Worm (Caenorhabditis elegans) whole organism, early embryonic: ENCODE measurements around the gene clec-63.

Experiments
- B0310.2 ChIP-seq: sonication (generic microtip); optimal IDR thresholded peaks from 2 replicates; lab custom pipeline; 2016; ENCODE audit warnings: mild to moderate bottlenecking, missing genetic modification characterization, missing compliant biosample characterization
- F13C5.2 ChIP-seq: sonication (generic microtip); optimal IDR thresholded peaks from 2 replicates; lab custom pipeline; 2017; ENCODE audit warnings: mild to moderate bottlenecking, missing genetic modification characterization, inconsistent platforms, missing compliant biosample characterization
- aly-1 ChIP-seq: sonication (generic microtip); optimal IDR thresholded peaks from 2 replicates; lab custom pipeline; 2016; ENCODE audit warnings: missing genetic modification characterization, missing compliant biosample characterization
- ama-1 ChIP-seq: fragments of 150-350 bp; optimal IDR thresholded peaks from 2 replicates; lab custom pipeline; 2014
- ceh-13 ChIP-seq: fragments of 200-800 bp; sonication (Bioruptor generic); optimal IDR thresholded peaks from 2 replicates; lab custom pipeline; 2018; ENCODE audit warnings: mild to moderate bottlenecking, missing genetic modification characterization, missing compliant biosample characterization
- ceh-36 ChIP-seq: sonication (generic microtip); optimal IDR thresholded peaks from 2 replicates; lab custom pipeline; 2016; ENCODE audit warnings: missing genetic modification characterization, inconsistent platforms, missing compliant biosample characterization
- ets-7 ChIP-seq: sonication (generic microtip); optimal IDR thresholded peaks from 2 replicates; lab custom pipeline; 2016; ENCODE audit warnings: missing genotype, missing genetic modification characterization, missing compliant biosample characterization
- flt-1 ChIP-seq: fragments of 200-800 bp; sonication (Bioruptor generic); IDR thresholded peaks from 2 replicates; pipeline ENCODE4 v1.3.6; 2022; ENCODE audit warnings: missing genetic modification characterization, missing compliant biosample characterization
- hmbx-1 ChIP-seq: sonication (generic microtip); optimal IDR thresholded peaks from 2 replicates; lab custom pipeline; 2016; ENCODE audit warnings: mild to moderate bottlenecking, missing genetic modification characterization, missing compliant biosample characterization
- hmg-4 ChIP-seq: fragments of 200-800 bp; sonication (Bioruptor generic); optimal IDR thresholded peaks from 2 replicates; lab custom pipeline; 2018; ENCODE audit warnings: mild to moderate bottlenecking, missing genetic modification characterization, missing compliant biosample characterization
- hnd-1 ChIP-seq: sonication (generic microtip); optimal IDR thresholded peaks from 2 replicates; lab custom pipeline; 2016; ENCODE audit warnings: missing genetic modification characterization, missing compliant biosample characterization
- pes-1 ChIP-seq: fragments of 200-800 bp; sonication (Bioruptor generic); IDR thresholded peaks from 2 replicates; pipeline ENCODE4 v1.3.6; 2022; ENCODE audit warnings: missing genetic modification reagents, missing genetic modification characterization, missing compliant biosample characterization
- scrt-1 ChIP-seq: fragments of 200-800 bp; sonication (Bioruptor generic); IDR thresholded peaks from 2 replicates; pipeline ENCODE4 v1.3.6; 2022; ENCODE audit warnings: missing genetic modification characterization, missing compliant biosample characterization
- sea-1 ChIP-seq: fragments of 200-800 bp; sonication (Bioruptor generic); conservative IDR thresholded peaks from 2 replicates; pipeline ENCODE4 v1.3.6; 2022; ENCODE audit warnings: missing genetic modification characterization, missing compliant biosample characterization
- tbx-11 ChIP-seq: fragments of 200-800 bp; sonication (Bioruptor generic); IDR thresholded peaks from 2 replicates; pipeline ENCODE4 v1.3.6; 2022; ENCODE audit warnings: missing genetic modification characterization, missing compliant biosample characterization
- tbx-37 ChIP-seq: fragments of 200-800 bp; sonication (Bioruptor generic); conservative IDR thresholded peaks from 2 replicates; pipeline ENCODE4 v1.3.6; 2022; ENCODE audit warnings: missing genetic modification reagents, missing genetic modification characterization, missing compliant biosample characterization
- tra-4 ChIP-seq: sonication (generic microtip); optimal IDR thresholded peaks from 2 replicates; lab custom pipeline; 2017; ENCODE audit warnings: missing genetic modification characterization, missing compliant biosample characterization

Gene clec-63

DNA sequence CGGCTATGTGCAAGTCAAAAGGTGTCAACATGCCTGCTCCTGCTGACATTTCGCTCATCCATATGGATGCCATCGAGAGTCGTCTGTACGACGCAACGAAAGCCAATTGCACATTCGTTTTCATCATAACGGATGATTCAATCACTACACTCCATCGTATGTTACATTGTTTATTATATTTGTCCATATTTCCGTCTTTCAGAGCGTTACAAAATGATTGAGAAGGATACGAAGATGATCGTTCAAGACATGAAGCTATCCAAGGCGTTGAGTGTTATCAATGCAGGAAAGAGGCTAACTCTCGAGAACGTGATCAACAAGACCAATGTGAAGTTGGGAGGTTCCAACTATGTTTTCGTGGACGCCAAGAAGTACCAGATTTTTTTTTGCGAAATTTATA, 26.0 kb downstream of the clec-63 start:
- no peak for TF ChIP-seq hnd-1 (tag; lab: Kevin White, UChicago)
- no peak for TF ChIP-seq ceh-36 (tag; lab: Kevin White, UChicago)
- TF ChIP-seq sea-1 (GFP tag; lab: Robert Waterston, UW), result no peak

DNA sequence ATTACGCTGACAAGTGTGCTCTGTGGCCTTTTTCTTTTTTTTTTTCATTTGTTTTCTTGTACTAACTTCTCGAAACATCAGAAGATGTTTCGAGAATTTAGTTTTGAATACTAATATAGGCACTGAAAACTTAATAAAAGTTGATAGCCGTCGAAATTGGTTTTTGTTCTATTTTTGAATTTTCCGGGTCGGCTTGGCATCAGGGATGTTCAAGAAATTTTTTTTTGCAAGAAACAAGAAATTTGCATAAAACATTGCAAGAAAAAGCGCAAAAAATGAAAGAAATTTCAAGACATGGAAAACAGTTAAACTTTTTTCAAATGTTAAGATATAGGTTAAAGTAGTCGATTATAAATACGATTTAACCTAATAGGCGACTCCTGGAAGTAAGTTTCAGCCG, 27.8 kb downstream of the clec-63 start:
- no peak for TF ChIP-seq hmbx-1 (tag; lab: Kevin White, UChicago)
- no peak for TF ChIP-seq ets-7 (tag; lab: Kevin White, UChicago)
- no peak for TF ChIP-seq hnd-1 (tag; lab: Kevin White, UChicago)
- TF ChIP-seq flt-1 (GFP tag; lab: Robert Waterston, UW), result no peak
- TF ChIP-seq ama-1 (lab: Kevin White, UChicago), result no peak
- no peak for TF ChIP-seq B0310.2
- TF ChIP-seq tbx-11 (GFP tag; lab: Robert Waterston, UW), result no peak
- TF ChIP-seq scrt-1 (GFP tag; lab: Robert Waterston, UW), result no peak
- no peak for TF ChIP-seq tbx-37 (GFP tag; lab: Robert Waterston, UW)
- TF ChIP-seq hmg-4 (GFP tag; lab: Kevin White, UChicago), result no peak
- no peak for TF ChIP-seq tra-4 (tag; lab: Kevin White, UChicago)
- TF ChIP-seq F13C5.2, result no peak
- no peak for TF ChIP-seq ceh-13 (GFP tag; lab: Kevin White, UChicago)
- TF ChIP-seq sea-1 (GFP tag; lab: Robert Waterston, UW), result no peak
- TF ChIP-seq pes-1, result no peak
- no peak for TF ChIP-seq ceh-36 (tag; lab: Kevin White, UChicago)
- no peak for TF ChIP-seq aly-1 (tag; lab: Kevin White, UChicago)

DNA sequence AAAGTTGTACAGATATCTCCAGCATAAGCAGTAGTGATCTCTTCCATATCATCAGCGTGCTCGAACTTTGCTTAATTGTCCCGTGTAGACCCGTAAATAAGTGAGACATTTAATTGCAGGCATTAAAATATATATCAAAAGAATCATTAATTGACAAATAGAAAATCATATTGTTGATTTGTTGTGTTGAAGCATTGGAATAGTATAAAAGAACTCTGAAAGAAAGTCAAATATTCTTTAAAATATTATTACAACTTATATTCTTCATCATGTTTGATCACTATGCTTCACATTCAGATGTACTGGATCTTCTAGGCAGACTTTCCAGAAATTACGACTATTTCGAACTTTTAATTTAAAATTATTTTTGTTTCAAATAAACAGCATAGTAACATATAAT, 30.1 kb downstream of the clec-63 start, which contains the start of gene F58G1.8:
Gene F58G1.8 (minus strand): TSS at position 101 of the 400 bp plus-strand sequence.
- TF ChIP-seq hmg-4 (GFP tag; lab: Kevin White, UChicago), result no peak
- TF ChIP-seq F13C5.2, result no peak
- no peak for TF ChIP-seq tra-4 (tag; lab: Kevin White, UChicago)
- TF ChIP-seq ceh-36 (tag; lab: Kevin White, UChicago), result no peak
- no peak for TF ChIP-seq tbx-37 (GFP tag; lab: Robert Waterston, UW)
- no peak for TF ChIP-seq sea-1 (GFP tag; lab: Robert Waterston, UW)
- TF ChIP-seq hnd-1 (tag; lab: Kevin White, UChicago), result no peak
- no peak for TF ChIP-seq ama-1 (lab: Kevin White, UChicago)
- no peak for TF ChIP-seq aly-1 (tag; lab: Kevin White, UChicago)
- TF ChIP-seq tbx-11 (GFP tag; lab: Robert Waterston, UW), result no peak
- TF ChIP-seq hmbx-1 (tag; lab: Kevin White, UChicago), result no peak
- TF ChIP-seq ets-7 (tag; lab: Kevin White, UChicago), result no peak
- TF ChIP-seq ceh-13 (GFP tag; lab: Kevin White, UChicago), result no peak
- no peak for TF ChIP-seq scrt-1 (GFP tag; lab: Robert Waterston, UW)
- no peak for TF ChIP-seq B0310.2

DNA sequence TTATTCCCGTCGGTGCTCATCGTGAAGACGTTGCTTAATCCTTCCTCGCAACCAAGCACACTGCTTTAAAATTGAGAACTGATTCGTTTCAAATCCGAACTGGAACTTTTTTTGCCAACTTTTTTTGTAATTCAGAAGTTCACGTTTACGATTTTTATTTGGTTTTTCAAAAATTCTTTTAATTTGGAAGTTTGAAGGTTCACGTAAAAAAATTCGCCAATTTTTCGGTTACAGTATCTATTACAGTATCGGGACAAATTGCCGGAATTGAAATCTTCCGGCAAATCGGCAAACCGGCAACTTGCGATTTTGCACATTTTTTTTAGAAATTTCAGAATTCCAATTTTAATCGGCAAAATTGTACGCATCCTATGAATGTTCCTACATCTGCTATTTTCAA, 32.8 kb downstream of the clec-63 start, which contains the start of gene F58G1.3:
Gene F58G1.3 (minus strand): TSS at position 101 of the 400 bp plus-strand sequence.
- TF ChIP-seq tra-4 (tag; lab: Kevin White, UChicago) (no peak), F13C5.2 (no peak), flt-1 (GFP tag; lab: Robert Waterston, UW) (no peak), hmbx-1 (tag; lab: Kevin White, UChicago) (no peak), scrt-1 (GFP tag; lab: Robert Waterston, UW) (no peak)

DNA sequence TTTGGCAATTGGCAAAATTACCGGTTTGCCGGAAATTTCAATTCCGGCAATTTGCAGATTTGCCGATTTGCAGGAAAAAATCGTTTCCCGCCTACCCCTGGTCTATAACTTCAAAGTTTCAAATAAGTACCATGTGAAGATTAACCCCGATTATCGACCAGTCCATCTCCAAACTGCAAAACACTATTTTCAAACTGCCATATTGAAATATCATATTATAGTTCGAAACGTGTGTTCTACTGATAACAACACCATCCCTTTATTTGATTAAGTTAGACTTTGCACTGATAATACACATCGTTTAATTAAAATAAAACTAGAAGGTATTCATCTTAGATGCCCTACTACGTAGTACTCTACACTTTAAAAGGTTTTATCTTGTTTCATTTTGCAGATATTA, 34.7 kb downstream of the clec-63 start:
- TF ChIP-seq F13C5.2 (no peak), tbx-11 (GFP tag; lab: Robert Waterston, UW) (no peak), pes-1 (no peak), flt-1 (GFP tag; lab: Robert Waterston, UW) (no peak), ceh-36 (tag; lab: Kevin White, UChicago) (no peak), sea-1 (GFP tag; lab: Robert Waterston, UW) (no peak), hmbx-1 (tag; lab: Kevin White, UChicago) (no peak), tra-4 (tag; lab: Kevin White, UChicago) (no peak), aly-1 (tag; lab: Kevin White, UChicago) (no peak), ets-7 (tag; lab: Kevin White, UChicago) (no peak), ceh-13 (GFP tag; lab: Kevin White, UChicago) (no peak), hnd-1 (tag; lab: Kevin White, UChicago) (no peak), B0310.2 (no peak), scrt-1 (GFP tag; lab: Robert Waterston, UW) (no peak), ama-1 (lab: Kevin White, UChicago) (no peak), tbx-37 (GFP tag; lab: Robert Waterston, UW) (no peak)

DNA sequence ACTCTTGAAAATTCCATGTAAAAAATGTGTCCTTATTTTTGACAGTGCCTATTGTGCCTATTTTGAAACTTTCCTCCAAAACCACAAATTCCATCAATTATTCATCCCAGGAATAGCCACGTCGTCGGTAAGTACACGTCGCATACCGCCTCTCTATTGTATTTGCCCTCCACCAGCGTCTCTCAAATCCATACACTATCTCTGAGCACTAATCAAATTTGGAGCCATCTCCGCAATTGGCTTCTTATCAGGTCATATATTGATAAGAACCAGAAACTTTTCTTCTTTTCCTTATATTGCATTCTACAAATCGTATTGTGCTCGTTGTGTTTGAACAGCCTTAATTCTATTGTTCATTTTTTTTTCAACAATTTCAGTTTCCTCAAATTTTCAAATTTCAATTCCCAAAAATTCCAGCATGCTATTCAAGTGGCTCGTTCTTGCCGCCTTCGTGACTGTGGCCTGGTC, 36.1 kb downstream of the clec-63 start, which contains the start of gene dct-18:
Gene dct-18 (plus strand): TSS at position 418 of the 468 bp plus-strand sequence.
- TF ChIP-seq flt-1 (GFP tag; lab: Robert Waterston, UW), result no peak
- TF ChIP-seq sea-1 (GFP tag; lab: Robert Waterston, UW), result no peak
- TF ChIP-seq B0310.2, result no peak
- no peak for TF ChIP-seq hmg-4 (GFP tag; lab: Kevin White, UChicago)
- no peak for TF ChIP-seq tbx-11 (GFP tag; lab: Robert Waterston, UW)
- TF ChIP-seq pes-1, result no peak
- TF ChIP-seq hnd-1 (tag; lab: Kevin White, UChicago), result no peak
- no peak for TF ChIP-seq ceh-36 (tag; lab: Kevin White, UChicago)
- TF ChIP-seq tra-4 (tag; lab: Kevin White, UChicago), result no peak
- no peak for TF ChIP-seq F13C5.2
- TF ChIP-seq aly-1 (tag; lab: Kevin White, UChicago), result no peak
- TF ChIP-seq tbx-37 (GFP tag; lab: Robert Waterston, UW), result no peak

DNA sequence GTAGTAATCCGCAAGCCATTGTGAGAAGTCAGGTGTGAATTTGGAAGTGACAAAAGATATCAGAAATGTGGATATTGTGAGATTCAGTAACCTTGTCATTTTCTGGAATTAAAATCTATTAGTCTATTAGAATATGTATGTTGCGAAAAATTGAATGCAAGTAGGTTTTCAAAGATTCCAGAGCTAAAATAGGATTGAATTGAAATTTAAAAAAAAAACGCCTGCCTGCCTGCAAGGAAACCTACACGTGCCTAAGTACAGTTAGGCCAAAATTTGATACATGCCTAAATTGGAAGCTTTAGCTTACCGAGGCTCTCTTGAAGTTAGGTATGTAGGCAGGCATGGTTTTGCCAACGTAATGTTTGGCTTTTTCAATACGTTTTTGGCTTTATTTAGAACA, 39.8 kb downstream of the clec-63 start, which contains the start of gene lips-9:
Gene lips-9 (minus strand): TSS at position 101 of the 400 bp plus-strand sequence.
- TF ChIP-seq tra-4 (tag; lab: Kevin White, UChicago) (no peak), B0310.2 (no peak), aly-1 (tag; lab: Kevin White, UChicago) (no peak), F13C5.2 (no peak), ets-7 (tag; lab: Kevin White, UChicago) (no peak), ceh-36 (tag; lab: Kevin White, UChicago) (no peak), hmbx-1 (tag; lab: Kevin White, UChicago) (no peak), scrt-1 (GFP tag; lab: Robert Waterston, UW) (no peak), ama-1 (lab: Kevin White, UChicago) (no peak)
